Fruit fly (Drosophila melanogaster) whole organism, embryonic: ENCODE data around the gene Cul3.

Source experiments
- BEAF-32 ChIP-seq: fragments of 200-800 bp; sonication (Bioruptor generic); optimal IDR thresholded peaks from 3 replicates; lab custom pipeline; 2017; ENCODE audit warnings: missing biosample characterization, missing genetic modification characterization, mild to moderate bottlenecking, moderate library complexity, missing genetic modification reagents
- Bdp1 ChIP-seq: fragments of 200-800 bp; sonication (Bioruptor generic); optimal IDR thresholded peaks from 3 replicates; lab custom pipeline; 2016; ENCODE audit warnings: missing biosample characterization, missing genetic modification characterization
- CG1024 ChIP-seq: fragments of 200-800 bp; sonication (Bioruptor generic); IDR thresholded peaks from 2 replicates; pipeline ENCODE4 v1.3.6; 2022; ENCODE audit warnings: missing biosample characterization, missing genetic modification characterization
- CG12659 ChIP-seq: fragments of 200-800 bp; sonication (Bioruptor generic); optimal IDR thresholded peaks from 3 replicates; lab custom pipeline; 2017; ENCODE audit warnings: mild to moderate bottlenecking, missing biosample characterization, missing genetic modification reagents, missing genetic modification characterization
- CG14050 ChIP-seq: fragments of 200-800 bp; sonication (Bioruptor generic); IDR thresholded peaks from 3 replicates; pipeline ENCODE4 v1.3.6; 2022; ENCODE audit warnings: missing biosample characterization, missing genetic modification characterization
- CG14710 ChIP-seq: fragments of 200-800 bp; sonication (Bioruptor generic); optimal IDR thresholded peaks from 3 replicates; lab custom pipeline; 2019; ENCODE audit warnings: missing biosample characterization, mild to moderate bottlenecking, missing genetic modification characterization, moderate library complexity
- CG14860 ChIP-seq: fragments of 200-800 bp; sonication (Bioruptor generic); IDR thresholded peaks from 3 replicates; pipeline ENCODE4 v1.3.6; 2022; ENCODE audit warnings: missing biosample characterization, missing genetic modification characterization; ENCODE audit not compliant: partially characterized antibody
- CG15269 ChIP-seq: fragments of 200-800 bp; sonication (Bioruptor generic); optimal IDR thresholded peaks from 2 replicates; lab custom pipeline; 2018; ENCODE audit warnings: missing biosample characterization, mild to moderate bottlenecking, missing genetic modification characterization, moderate library complexity
- CG15514 ChIP-seq: fragments of 200-800 bp; sonication (Bioruptor generic); optimal IDR thresholded peaks from 3 replicates; lab custom pipeline; 2017; ENCODE audit warnings: missing biosample characterization, missing genetic modification characterization, mild to moderate bottlenecking, moderate library complexity, missing genetic modification reagents
- CG17829 ChIP-seq: fragments of 200-800 bp; optimal IDR thresholded peaks from 2 replicates; lab custom pipeline; 2019; ENCODE audit warnings: missing biosample characterization, mild to moderate bottlenecking, missing genetic modification characterization, moderate library complexity
- CG3281 ChIP-seq: fragments of 200-800 bp; sonication (Bioruptor generic); optimal IDR thresholded peaks from 3 replicates; lab custom pipeline; 2017; ENCODE audit warnings: missing biosample characterization, mild to moderate bottlenecking, missing genetic modification characterization
- CG34224 ChIP-seq: fragments of 200-800 bp; sonication (Bioruptor generic); IDR thresholded peaks from 3 replicates; pipeline ENCODE4 v1.3.6; 2022; ENCODE audit warnings: missing biosample characterization, missing genetic modification characterization; ENCODE audit not compliant: partially characterized antibody
- CG6765 ChIP-seq: fragments of 200-800 bp; sonication (Bioruptor generic); optimal IDR thresholded peaks from 3 replicates; lab custom pipeline; 2017; ENCODE audit warnings: missing biosample characterization, mild to moderate bottlenecking, missing genetic modification characterization
- CG8478 ChIP-seq: fragments of >200 bp; optimal IDR thresholded peaks from 2 replicates; lab custom pipeline; 2018
- CG9437 ChIP-seq: fragments of 200-800 bp; sonication (Bioruptor generic); optimal IDR thresholded peaks from 2 replicates; lab custom pipeline; 2018; ENCODE audit warnings: missing biosample characterization, mild to moderate bottlenecking, missing genetic modification characterization
- CG9609 ChIP-seq: fragments of 200-800 bp; sonication (Bioruptor generic); optimal IDR thresholded peaks from 3 replicates; lab custom pipeline; 2016; ENCODE audit warnings: missing biosample characterization, missing genetic modification characterization
- CG9932 ChIP-seq: fragments of 200-800 bp; sonication (Bioruptor generic); IDR thresholded peaks from 2 replicates; pipeline ENCODE4 v1.3.6; 2022; ENCODE audit warnings: missing biosample characterization, missing genetic modification characterization
- CrebB ChIP-seq: fragments of 200-800 bp; sonication (Bioruptor generic); optimal IDR thresholded peaks from 3 replicates; lab custom pipeline; 2018; ENCODE audit warnings: missing biosample characterization, mild to moderate bottlenecking, missing genetic modification characterization
- D ChIP-seq, 2 experiments: fragments of 200-800 bp in 1 of 2; fragments of >200 bp in 1 of 2; sonication (Bioruptor generic) in 1 of 2; optimal IDR thresholded peaks; 2 replicates in 1 of 2; 3 replicates in 1 of 2; lab custom pipeline; 2017; ENCODE audit warnings: mild to moderate bottlenecking in 1 of 2, missing biosample characterization in 1 of 2, missing genetic modification characterization in 1 of 2, missing genetic modification reagents in 1 of 2
- Drgx ChIP-seq: fragments of 200-800 bp; sonication (Bioruptor generic); IDR thresholded peaks from 2 replicates; pipeline ENCODE4 v1.3.6; 2022; ENCODE audit warnings: missing biosample characterization, missing genetic modification characterization
- E2f1 ChIP-seq: fragments of 200-800 bp; sonication (Bioruptor generic); IDR thresholded peaks from 2 replicates; pipeline ENCODE4 v1.3.6; 2022; ENCODE audit warnings: missing biosample characterization, missing genetic modification characterization
- Eip74EF ChIP-seq, 2 experiments: fragments of 200-800 bp in 1 of 2; fragments of >200 bp in 1 of 2; sonication (Bioruptor generic) in 1 of 2; optimal IDR thresholded peaks; 2 replicates each; lab custom pipeline; 2017 to 2019; ENCODE audit warnings: missing biosample characterization in 2 of 2, missing genetic modification characterization in 2 of 2, mild to moderate bottlenecking in 1 of 2, moderate library complexity in 1 of 2
- Fer1 ChIP-seq: fragments of 200-800 bp; sonication (Bioruptor generic); optimal IDR thresholded peaks from 2 replicates; lab custom pipeline; 2017; ENCODE audit warnings: missing biosample characterization, mild to moderate bottlenecking, missing genetic modification characterization
- HLH4C ChIP-seq: fragments of 200-800 bp; sonication (Bioruptor generic); IDR thresholded peaks from 3 replicates; pipeline ENCODE4 v1.3.6; 2022; ENCODE audit warnings: missing biosample characterization, missing genetic modification characterization; ENCODE audit not compliant: partially characterized antibody
- Hmr ChIP-seq: fragments of 200-800 bp; sonication (Bioruptor generic); optimal IDR thresholded peaks from 3 replicates; lab custom pipeline; 2017; ENCODE audit warnings: mild to moderate bottlenecking, missing biosample characterization, missing genetic modification reagents, missing genetic modification characterization
- Hr3 ChIP-seq: fragments of 200-800 bp; sonication (Bioruptor generic); optimal IDR thresholded peaks from 3 replicates; lab custom pipeline; 2016; ENCODE audit warnings: missing biosample characterization, missing genetic modification characterization
- MTF-1 ChIP-seq: fragments of 200-800 bp; sonication (Bioruptor generic); optimal IDR thresholded peaks from 2 replicates; lab custom pipeline; 2018; ENCODE audit warnings: missing biosample characterization, mild to moderate bottlenecking, missing genetic modification characterization, borderline replicate concordance
- Scr ChIP-seq: fragments of 200-800 bp; sonication (Bioruptor generic); IDR thresholded peaks from 2 replicates; pipeline ENCODE4 v1.3.6; 2022; ENCODE audit warnings: missing biosample characterization, missing genetic modification characterization; ENCODE audit not compliant: partially characterized antibody
- Sox100B ChIP-seq: fragments of 200-800 bp; sonication (Bioruptor generic); optimal IDR thresholded peaks from 3 replicates; lab custom pipeline; 2018; ENCODE audit warnings: missing biosample characterization, mild to moderate bottlenecking, missing genetic modification characterization
- Sry-β ChIP-seq: fragments of 200-800 bp; sonication (Bioruptor generic); optimal IDR thresholded peaks from 2 replicates; lab custom pipeline; 2018; ENCODE audit warnings: missing biosample characterization, mild to moderate bottlenecking, missing genetic modification characterization, moderate library complexity
- Taf1 ChIP-seq: fragments of 200-800 bp; sonication (Bioruptor generic); IDR thresholded peaks from 2 replicates; pipeline ENCODE4 v1.3.6; 2022; ENCODE audit warnings: missing biosample characterization, missing genetic modification characterization
- Vsx1 ChIP-seq: fragments of 200-800 bp; sonication (Bioruptor generic); optimal IDR thresholded peaks from 2 replicates; lab custom pipeline; 2017; ENCODE audit warnings: missing biosample characterization, mild to moderate bottlenecking, missing genetic modification characterization, missing genetic modification reagents
- aop ChIP-seq: fragments of 200-800 bp; sonication (Bioruptor generic); IDR thresholded peaks from 2 replicates; pipeline ENCODE4 v1.3.6; 2022; ENCODE audit warnings: missing biosample characterization, missing genetic modification characterization
- ato ChIP-seq: fragments of 200-800 bp; sonication (Bioruptor generic); IDR thresholded peaks from 2 replicates; pipeline ENCODE4 v1.3.6; 2022; ENCODE audit warnings: missing biosample characterization, missing genetic modification characterization; ENCODE audit not compliant: partially characterized antibody
- bab2 ChIP-seq: fragments of 200-800 bp; sonication (Bioruptor generic); optimal IDR thresholded peaks from 2 replicates; lab custom pipeline; 2016; ENCODE audit warnings: missing biosample characterization, missing genetic modification characterization
- dmrt11E ChIP-seq: fragments of 200-800 bp; sonication (Bioruptor generic); optimal IDR thresholded peaks from 3 replicates; lab custom pipeline; 2018; ENCODE audit warnings: missing biosample characterization, mild to moderate bottlenecking, missing genetic modification characterization, moderate library complexity
- dmrt99B ChIP-seq: fragments of 200-800 bp; sonication (Bioruptor generic); optimal IDR thresholded peaks from 2 replicates; lab custom pipeline; 2018; ENCODE audit warnings: missing biosample characterization, mild to moderate bottlenecking, missing genetic modification characterization, moderate library complexity
- fd3F ChIP-seq: fragments of 200-800 bp; sonication (Bioruptor generic); optimal IDR thresholded peaks from 2 replicates; lab custom pipeline; 2018; ENCODE audit warnings: missing biosample characterization, mild to moderate bottlenecking, missing genetic modification characterization, moderate library complexity
- gcm ChIP-seq: fragments of 200-800 bp; sonication (Bioruptor generic); optimal IDR thresholded peaks from 2 replicates; lab custom pipeline; 2019; ENCODE audit warnings: missing biosample characterization, mild to moderate bottlenecking, missing genetic modification characterization, moderate library complexity
- gt ChIP-seq: fragments of 200-800 bp; sonication (Bioruptor generic); IDR thresholded peaks from 2 replicates; pipeline ENCODE4 v1.3.6; 2022; ENCODE audit warnings: missing biosample characterization, missing genetic modification characterization
- h ChIP-seq: fragments of >200 bp; optimal IDR thresholded peaks from 2 replicates; lab custom pipeline; 2017
- hth ChIP-seq: fragments of >200 bp; optimal IDR thresholded peaks from 2 replicates; lab custom pipeline; 2017; ENCODE audit warnings: inconsistent platforms
- lab ChIP-seq: fragments of 200-800 bp; sonication (Bioruptor generic); optimal IDR thresholded peaks from 3 replicates; lab custom pipeline; 2017; ENCODE audit warnings: missing biosample characterization, missing genetic modification characterization, mild to moderate bottlenecking, moderate library complexity, missing genetic modification reagents
- mld ChIP-seq: fragments of 200-800 bp; sonication (Bioruptor generic); IDR thresholded peaks from 3 replicates; pipeline ENCODE4 v1.3.6; 2022; ENCODE audit warnings: missing biosample characterization, missing genetic modification characterization; ENCODE audit not compliant: partially characterized antibody
- nerfin-1 ChIP-seq: fragments of 200-800 bp; sonication (Bioruptor generic); optimal IDR thresholded peaks from 3 replicates; lab custom pipeline; 2019; ENCODE audit warnings: missing biosample characterization, mild to moderate bottlenecking, missing genetic modification characterization, moderate library complexity
- row ChIP-seq: fragments of 200-800 bp; sonication (Bioruptor generic); IDR thresholded peaks from 3 replicates; pipeline ENCODE4 v1.3.6; 2022; ENCODE audit warnings: missing biosample characterization, missing genetic modification characterization
- salm ChIP-seq: fragments of 200-800 bp; sonication (Bioruptor generic); optimal IDR thresholded peaks from 2 replicates; lab custom pipeline; 2018; ENCODE audit warnings: missing biosample characterization, mild to moderate bottlenecking, missing genetic modification characterization
- shn ChIP-seq: fragments of 200-800 bp; sonication (Bioruptor generic); optimal IDR thresholded peaks from 3 replicates; lab custom pipeline; 2016; ENCODE audit warnings: missing biosample characterization, missing genetic modification characterization
- toy ChIP-seq: fragments of 200-800 bp; sonication (Bioruptor generic); IDR thresholded peaks from 2 replicates; pipeline ENCODE4 v1.3.6; 2022; ENCODE audit warnings: missing biosample characterization, missing genetic modification characterization

The Cul3 gene

DNA sequence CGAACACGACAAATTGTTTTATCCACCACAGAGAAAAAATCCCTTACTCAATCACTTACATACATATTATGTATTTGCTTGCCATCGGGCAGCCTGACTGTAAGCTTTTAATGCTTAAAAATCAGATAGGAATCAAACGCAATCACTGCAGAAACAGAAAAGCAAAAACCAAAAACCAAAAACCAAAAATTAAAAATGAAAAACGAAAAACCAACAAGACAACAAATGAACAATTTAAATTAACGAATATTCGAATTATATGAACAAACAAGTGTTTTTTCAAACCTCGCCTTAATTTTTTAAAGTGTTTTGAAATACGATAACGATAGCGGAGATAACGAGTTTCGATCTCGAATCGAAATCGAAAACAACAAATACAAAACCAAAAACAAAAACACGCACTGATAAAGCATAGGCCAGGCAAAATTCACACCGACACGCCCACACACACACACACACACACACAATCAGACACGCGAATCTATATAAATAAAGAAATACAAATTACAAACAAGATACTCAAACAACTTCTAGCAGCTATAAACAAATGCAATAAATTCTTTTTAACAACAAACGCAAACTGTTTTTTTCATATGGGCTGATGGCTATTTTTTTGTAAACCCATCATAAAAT lies 17.5 kb downstream of the Cul3 start (continued):
- TF ChIP-seq E2f1 (GFP tag; lab: Robert Waterston, UW) (peak; percentile 25; the same call in 1 of the 2 replicates), HLH4C (GFP tag; lab: Robert Waterston, UW) (no peak), nerfin-1 (peak; percentile 17), aop (GFP tag; lab: Robert Waterston, UW) (no peak), toy (GFP tag; lab: Robert Waterston, UW) (no peak), CG1024 (GFP tag; lab: Robert Waterston, UW) (no peak), CG15514 (GFP tag; lab: Kevin White, UChicago) (peak; percentile 46), Scr (GFP tag; lab: Robert Waterston, UW) (no peak), gcm (GFP tag; lab: Kevin White, UChicago) (no peak), CG12659 (GFP tag; lab: Kevin White, UChicago) (peak; percentile 45), CG14860 (GFP tag; lab: Robert Waterston, UW) (no peak), dmrt99B (no peak), CG9437 (GFP tag; lab: Kevin White, UChicago) (peak; percentile 42), BEAF-32 (GFP tag; lab: Kevin White, UChicago) (no peak), Drgx (GFP tag; lab: Robert Waterston, UW) (peak; percentile 54), CG9932 (GFP tag; lab: Robert Waterston, UW) (peak; percentile 47), mld (GFP tag; lab: Robert Waterston, UW) (no peak), CrebB (tag; lab: Kevin White, UChicago) (no peak), Bdp1 (GFP tag; lab: Kevin White, UChicago) (no peak), Taf1 (no peak), salm (no peak), Vsx1 (GFP tag; lab: Kevin White, UChicago) (no peak), CG14050 (0 out of 3 replicates have a peak, but pooled peaks have one; percentile 30), Sry-β (GFP tag; lab: Kevin White, UChicago) (no peak), ato (GFP tag; lab: Robert Waterston, UW) (no peak), MTF-1 (no peak), CG3281 (GFP tag; lab: Kevin White, UChicago) (peak; percentile 46), Eip74EF (GFP tag; optimal IDR thresholded peaks at IDR 0.05; lab: Kevin White, UChicago) (no peak), CG15269 (tag; lab: Kevin White, UChicago) (no peak), Hmr (peak; percentile 0), CG17829 (tag; lab: Kevin White, UChicago) (peak; percentile 53), Sox100B (peak; percentile 18), CG6765 (GFP tag; lab: Kevin White, UChicago) (no peak), lab (peak; percentile 71), h (no peak), CG8478 (lab: Kevin White, UChicago) (no peak), bab2 (GFP tag; lab: Kevin White, UChicago) (peak; percentile 61), hth (no peak), CG14710 (tag; lab: Kevin White, UChicago) (peak; percentile 31), D (optimal IDR thresholded peaks at IDR 0.05; lab: Kevin White, UChicago) (no peak), D (GFP tag; optimal IDR thresholded peaks at IDR 0.05; lab: Kevin White, UChicago) (no peak), CG9609 (GFP tag; lab: Kevin White, UChicago) (peak; percentile 44), gt (GFP tag; lab: Robert Waterston, UW) (no peak), Fer1 (GFP tag; lab: Kevin White, UChicago) (peak; percentile 41), Hr3 (GFP tag; lab: Kevin White, UChicago) (peak; percentile 29), dmrt11E (tag; lab: Kevin White, UChicago) (no peak), CG34224 (GFP tag; lab: Robert Waterston, UW) (no peak), fd3F (GFP tag; lab: Kevin White, UChicago) (no peak), shn (no peak), row (GFP tag; lab: Robert Waterston, UW) (peak; percentile 79)
